Fruit fly (Drosophila melanogaster) whole organism, wandering third instar larva: ENCODE results near the gene CG42586.
"Not testable (repeated sequence)": the region's sequence is repeated elsewhere in the genome, so short reads cannot be mapped to it uniquely, and the experiment has no call there.

Source experiments
- CrebA ChIP-seq: fragments of 200-800 bp; sonication (Bioruptor generic); optimal IDR thresholded peaks from 2 replicates; lab custom pipeline; 2016; ENCODE audit warnings: missing biosample characterization, mild to moderate bottlenecking, missing genetic modification characterization, borderline replicate concordance
- Dif ChIP-seq: fragments of 200-275, 200-300 bp; sonication (Bioruptor generic); optimal IDR thresholded peaks from 2 replicates; lab custom pipeline; 2018; ENCODE audit warnings: missing biosample characterization, missing genetic modification characterization; ENCODE audit not compliant: partially characterized antibody
- Hnf4 ChIP-seq: fragments of 200-800 bp; sonication (Bioruptor generic); optimal IDR thresholded peaks from 2 replicates; lab custom pipeline; 2016; ENCODE audit warnings: missing biosample characterization, mild to moderate bottlenecking, missing genetic modification characterization
- Jra ChIP-seq: sonication (Bioruptor generic); optimal IDR thresholded peaks from 2 replicates; lab custom pipeline; 2016; ENCODE audit warnings: missing biosample characterization, missing genetic modification characterization
- Myc ChIP-seq: fragments of >200 bp; optimal IDR thresholded peaks from 2 replicates; lab custom pipeline; 2017
- OdsH ChIP-seq: fragments of 200-800 bp; sonication (Bioruptor generic); optimal IDR thresholded peaks from 2 replicates; lab custom pipeline; 2016; ENCODE audit warnings: missing biosample characterization, mild to moderate bottlenecking, missing genetic modification characterization
- Sp1 ChIP-seq: fragments of 200-800 bp; sonication (Bioruptor generic); optimal IDR thresholded peaks from 3 replicates; lab custom pipeline; 2019; ENCODE audit warnings: missing biosample characterization, mild to moderate bottlenecking, missing genetic modification characterization, moderate library complexity
- dmrt93B ChIP-seq: fragments of 200-800 bp; sonication (Bioruptor generic); optimal IDR thresholded peaks from 2 replicates; lab custom pipeline; 2018; ENCODE audit warnings: missing biosample characterization, mild to moderate bottlenecking, missing genetic modification characterization
- dsf ChIP-seq: sonication (Bioruptor generic); optimal IDR thresholded peaks from 2 replicates; lab custom pipeline; 2016; ENCODE audit warnings: missing biosample characterization, missing genetic modification characterization, borderline replicate concordance
- h ChIP-seq: fragments of 200-800 bp; sonication (Bioruptor generic); optimal IDR thresholded peaks from 3 replicates; lab custom pipeline; 2016; ENCODE audit warnings: missing biosample characterization, mild to moderate bottlenecking, missing genetic modification characterization
- pan ChIP-seq: fragments of >200 bp; optimal IDR thresholded peaks from 2 replicates; lab custom pipeline; 2017
- tai ChIP-seq: sonication (Bioruptor generic); optimal IDR thresholded peaks from 2 replicates; lab custom pipeline; 2016; ENCODE audit warnings: missing biosample characterization, missing genetic modification characterization

DNA sequence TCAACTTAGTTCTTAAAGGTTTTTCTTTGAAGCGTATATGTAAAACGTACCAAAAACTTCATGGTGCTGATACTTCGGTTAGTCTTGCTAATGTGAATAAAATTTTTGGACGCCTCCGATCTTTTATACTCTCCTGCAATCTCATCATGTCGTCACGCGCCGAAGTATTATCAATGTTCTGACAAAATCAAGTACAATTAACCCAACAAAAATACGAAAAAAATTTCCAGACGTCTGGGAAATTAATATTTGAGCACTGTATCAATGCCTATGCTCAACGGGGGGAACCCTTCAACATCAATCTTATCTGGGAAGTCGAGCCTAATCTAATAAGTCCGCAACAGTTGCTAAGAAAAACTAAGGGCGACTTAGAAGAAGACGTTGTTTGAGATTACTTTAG, 4.0 kb downstream of the CG42586 start, which contains the start of gene CG31775:
- TF ChIP-seq OdsH (GFP tag; lab: Kevin White, UChicago); dsf (GFP tag; lab: Kevin White, UChicago); pan (lab: Kevin White, UChicago); Dif; h (GFP tag; lab: Kevin White, UChicago); Jra; tai; Myc; Hnf4 (GFP tag; lab: Kevin White, UChicago); Sp1 (GFP tag; lab: Kevin White, UChicago); dmrt93B (GFP tag; lab: Kevin White, UChicago); CrebA: not testable (repeated sequence)
